Fruit fly (Drosophila melanogaster): ENCODE data around the gene CG4213.

DNA sequence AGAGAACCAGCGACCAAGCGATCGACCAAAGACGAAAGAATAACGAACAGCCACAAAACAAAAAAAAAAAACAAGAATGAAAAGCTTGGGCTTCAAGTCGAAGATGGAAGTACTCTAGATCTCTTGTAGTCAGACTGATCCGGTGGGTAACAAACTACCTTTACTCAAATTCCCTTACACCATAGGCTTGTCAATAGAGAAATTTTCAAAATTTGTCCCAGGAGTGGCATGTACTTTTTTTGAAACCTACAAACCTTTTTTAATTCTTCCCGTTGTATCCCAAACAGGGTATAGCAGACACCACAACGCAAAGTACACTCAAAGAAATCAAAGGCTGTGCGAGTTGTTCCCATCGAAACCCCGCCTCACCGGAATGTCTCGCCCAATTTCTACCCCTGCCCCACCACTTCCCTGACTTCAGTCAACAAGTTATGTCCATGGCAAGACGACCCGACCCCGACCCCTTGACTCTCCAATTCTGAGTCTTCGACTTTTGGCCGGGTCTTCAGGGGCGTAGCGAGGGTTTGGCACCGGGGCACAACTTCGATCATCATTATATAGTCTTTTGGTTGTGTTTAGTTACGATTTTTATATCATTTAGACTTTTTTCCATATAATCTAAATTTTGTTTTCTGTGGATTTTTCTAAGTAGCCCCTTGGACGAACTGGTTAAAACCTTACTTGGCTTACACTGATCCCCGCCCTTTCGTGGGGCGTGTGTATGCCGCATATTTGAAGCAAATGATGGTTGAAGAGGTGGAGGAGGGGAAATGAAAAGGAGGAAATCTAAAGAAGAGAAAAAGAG is 27.9 kb upstream of the CG4213 start:
- TF ChIP-seq ap (GFP tag; IDR thresholded peaks at IDR 0.05), result no peak
- TF ChIP-seq cad (GFP tag; optimal IDR thresholded peaks at IDR 0.05), result no peak
- no peak for TF ChIP-seq CG7745 (tag; optimal IDR thresholded peaks at IDR 0.05)
- TF ChIP-seq tup (GFP tag; optimal IDR thresholded peaks at IDR 0.05), result no peak
- TF ChIP-seq NK7.1 (GFP tag; optimal IDR thresholded peaks at IDR 0.05), result no peak
- peak; percentile 46 for TF ChIP-seq CG8924 (tag; optimal IDR thresholded peaks at IDR 0.05)
- TF ChIP-seq Gug (GFP tag; IDR thresholded peaks at IDR 0.05), result peak; percentile 61
- no peak for TF ChIP-seq Hey (tag; optimal IDR thresholded peaks at IDR 0.05)
- TF ChIP-seq pros (GFP tag; optimal IDR thresholded peaks at IDR 0.05), result peak; percentile 36
- TF ChIP-seq lmd (GFP tag; IDR thresholded peaks at IDR 0.05), result peak; percentile 43; the same call in 1 of the 2 replicates
- TF ChIP-seq D19A (tag; optimal IDR thresholded peaks at IDR 0.05), result peak; percentile 93
- no peak for TF ChIP-seq CG7963 (GFP tag; IDR thresholded peaks at IDR 0.05; ENCODE audit: partially characterized antibody)
- 0 out of 2 replicates have a peak, but pooled peaks have one; percentile 47 for TF ChIP-seq Nf-YA (GFP tag; IDR thresholded peaks at IDR 0.05)
- peak; percentile 40; the same call in 1 of the 3 replicates for TF ChIP-seq Opbp (GFP tag; IDR thresholded peaks at IDR 0.05; ENCODE audit: partially characterized antibody)

All from whole organism, embryonic.